Comparison of ENCODE assay signal across 1 fruit fly cellular context in the genomic region with DNA sequence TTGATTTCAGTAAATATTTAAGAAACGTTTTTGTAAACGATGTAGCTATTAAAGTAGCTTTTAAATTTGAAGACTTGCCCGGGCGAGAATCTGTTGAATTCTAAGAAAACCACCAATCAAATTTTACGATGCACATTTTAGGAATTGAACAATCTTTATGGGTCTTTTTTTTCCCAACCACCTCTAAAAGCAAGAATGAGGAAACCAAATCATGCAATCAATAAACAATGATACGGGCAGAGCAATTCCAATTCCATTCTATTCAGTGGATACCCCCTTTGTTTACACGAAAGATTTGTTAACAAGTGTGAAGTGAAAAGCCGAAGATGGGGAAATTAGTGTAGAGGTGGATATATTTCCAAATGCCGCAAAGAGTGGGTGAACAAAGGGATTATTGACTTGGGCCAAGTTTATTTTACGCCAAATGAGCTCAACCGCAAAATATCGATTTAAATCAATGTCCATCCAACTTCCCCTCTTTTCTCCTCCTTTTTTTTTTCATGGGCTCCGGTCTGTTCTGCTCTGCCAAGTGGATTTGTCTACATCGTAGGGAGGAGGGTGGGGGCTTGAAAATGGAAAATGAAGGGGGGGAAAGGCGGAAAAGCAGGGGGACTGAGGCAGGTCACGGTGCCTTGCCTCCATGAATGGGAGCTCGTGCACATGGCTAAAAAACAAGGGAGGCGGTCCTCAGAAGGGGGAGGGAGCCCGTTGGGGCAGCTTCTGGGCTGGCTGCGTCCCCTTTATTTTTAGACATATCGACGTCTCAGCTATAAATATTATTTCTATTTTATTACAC.
TF ChIP-seq lines count a peak whose summit lies in the region.

No protein-coding gene starts in this region.

TF ChIP-seq in whole organism, embryonic, 481 proteins besides CTCF, POLR2A, EP300 and RAD21 (continued from another document):
- TF ChIP-seq GATAe (GFP tag; conservative IDR thresholded peaks at IDR 0.05; lab: Robert Waterston, UW) (no peak), CG12769 (tag; optimal IDR thresholded peaks at IDR 0.05; lab: Kevin White, UChicago) (peak; percentile 10), schlank (tag; optimal IDR thresholded peaks at IDR 0.05; lab: Kevin White, UChicago) (no peak), Rx (GFP tag; IDR thresholded peaks at IDR 0.05; lab: Robert Waterston, UW) (no peak), rib (GFP tag; IDR thresholded peaks at IDR 0.05; lab: Robert Waterston, UW) (no peak), abd-A (tag; optimal IDR thresholded peaks at IDR 0.05; lab: Kevin White, UChicago) (peak; percentile 71), lab (GFP tag; optimal IDR thresholded peaks at IDR 0.05; lab: Kevin White, UChicago) (no peak), eve (GFP tag; optimal IDR thresholded peaks at IDR 0.05; lab: Kevin White, UChicago) (peak in 1 of 2 experiments; percentile 56), br (optimal IDR thresholded peaks at IDR 0.05; lab: Kevin White, UChicago) (no peak), caup (GFP tag; optimal IDR thresholded peaks at IDR 0.05; lab: Kevin White, UChicago; ENCODE audit: severe bottlenecking) (no peak), Sox100B (GFP tag; optimal IDR thresholded peaks at IDR 0.05; lab: Kevin White, UChicago) (no peak), CG18262 (tag; optimal IDR thresholded peaks at IDR 0.05; lab: Kevin White, UChicago) (no peak), CG9817 (tag; optimal IDR thresholded peaks at IDR 0.05; lab: Kevin White, UChicago) (no peak), kah (GFP tag; optimal IDR thresholded peaks at IDR 0.05; lab: Kevin White, UChicago) (peak; percentile 25), z (GFP tag; IDR thresholded peaks at IDR 0.05; lab: Robert Waterston, UW) (0 out of 3 replicates have a peak, but pooled peaks have one; percentile 25), org-1 (GFP tag; optimal IDR thresholded peaks at IDR 0.05; lab: Kevin White, UChicago) (peak; percentile 41), NC2α (GFP tag; optimal IDR thresholded peaks at IDR 0.05; lab: Kevin White, UChicago) (no peak), dm (GFP tag; optimal IDR thresholded peaks at IDR 0.05; lab: Kevin White, UChicago) (no peak)
TF ChIP-seq in whole organism, embryonic: peak in this region for 18.
